Fruit fly (Drosophila melanogaster) whole organism, embryonic: Measurements from ENCODE around the gene jet.

ENCODE experiments used
- Asciz ChIP-seq: fragments of 200-800 bp; sonication (Bioruptor generic); optimal IDR thresholded peaks from 2 replicates; lab custom pipeline; 2017; ENCODE audit warnings: missing biosample characterization, mild to moderate bottlenecking, missing genetic modification characterization, missing genetic modification reagents
- Atf3 ChIP-seq: fragments of 200-800 bp; sonication (Bioruptor generic); optimal IDR thresholded peaks from 3 replicates; lab custom pipeline; 2016; ENCODE audit warnings: missing biosample characterization, missing genetic modification characterization
- C15 ChIP-seq: fragments of 200-800 bp; sonication (Bioruptor generic); IDR thresholded peaks from 3 replicates; pipeline ENCODE4 v1.3.6; 2022; ENCODE audit warnings: missing biosample characterization, missing genetic modification characterization
- CG10147 ChIP-seq: fragments of 200-800 bp; sonication (Bioruptor generic); optimal IDR thresholded peaks from 2 replicates; lab custom pipeline; 2019; ENCODE audit warnings: missing biosample characterization, mild to moderate bottlenecking, missing genetic modification characterization, moderate library complexity
- CG10959 ChIP-seq: fragments of 200-800 bp; sonication (Bioruptor generic); IDR thresholded peaks from 2 replicates; pipeline ENCODE4 v1.3.6; 2022; ENCODE audit warnings: missing biosample characterization, missing genetic modification characterization
- CG12071 ChIP-seq: fragments of 200-800 bp; sonication (Bioruptor generic); optimal IDR thresholded peaks from 3 replicates; lab custom pipeline; 2018; ENCODE audit warnings: missing biosample characterization, mild to moderate bottlenecking, missing genetic modification characterization
- CG12104 ChIP-seq: fragments of 200-800 bp; sonication (Bioruptor generic); optimal IDR thresholded peaks from 3 replicates; lab custom pipeline; 2016; ENCODE audit warnings: missing biosample characterization, missing genetic modification characterization
- CG13296 ChIP-seq: fragments of 200-800 bp; sonication (Bioruptor generic); optimal IDR thresholded peaks from 3 replicates; lab custom pipeline; 2018; ENCODE audit warnings: missing biosample characterization, mild to moderate bottlenecking, missing genetic modification characterization
- CG13775 ChIP-seq: fragments of 200-800 bp; sonication (Bioruptor generic); optimal IDR thresholded peaks from 3 replicates; lab custom pipeline; 2017; ENCODE audit warnings: missing biosample characterization, mild to moderate bottlenecking, missing genetic modification characterization
- CG13894 ChIP-seq: fragments of 200-800 bp; sonication (Bioruptor generic); optimal IDR thresholded peaks from 3 replicates; lab custom pipeline; 2018; ENCODE audit warnings: missing biosample characterization, mild to moderate bottlenecking, missing genetic modification characterization, moderate library complexity
- CG16813 ChIP-seq: fragments of 200-800 bp; sonication (Bioruptor generic); IDR thresholded peaks from 3 replicates; pipeline ENCODE4 v1.3.6; 2022; ENCODE audit warnings: missing biosample characterization, missing genetic modification characterization; ENCODE audit not compliant: partially characterized antibody
- CG17328 ChIP-seq: fragments of 200-800 bp; sonication (Bioruptor generic); IDR thresholded peaks from 2 replicates; pipeline ENCODE4 v1.3.6; 2022; ENCODE audit warnings: missing biosample characterization, missing genetic modification characterization
- CG2678 ChIP-seq: fragments of 200-800 bp; sonication (Bioruptor generic); optimal IDR thresholded peaks from 3 replicates; lab custom pipeline; 2019; ENCODE audit warnings: missing biosample characterization, mild to moderate bottlenecking, missing genetic modification characterization, moderate library complexity
- CG3726 ChIP-seq: fragments of 200-800 bp; sonication (Bioruptor generic); IDR thresholded peaks from 3 replicates; pipeline ENCODE4, ENCODE4 v1.3.6; 2022; ENCODE audit warnings: missing biosample characterization, missing genetic modification characterization
- CG7357 ChIP-seq: fragments of 200-800 bp; sonication (Bioruptor generic); IDR thresholded peaks from 3 replicates; pipeline ENCODE4 v1.3.6; 2022; ENCODE audit warnings: missing biosample characterization, missing genetic modification characterization
- CG7839 ChIP-seq: fragments of 200-800 bp; sonication (Bioruptor generic); optimal IDR thresholded peaks from 3 replicates; lab custom pipeline; 2018; ENCODE audit warnings: missing biosample characterization, mild to moderate bottlenecking, missing genetic modification characterization, moderate library complexity
- CG9437 ChIP-seq: fragments of 200-800 bp; sonication (Bioruptor generic); optimal IDR thresholded peaks from 2 replicates; lab custom pipeline; 2018; ENCODE audit warnings: missing biosample characterization, mild to moderate bottlenecking, missing genetic modification characterization
- CG9797 ChIP-seq: fragments of 200-800 bp; sonication (Bioruptor generic); optimal IDR thresholded peaks from 3 replicates; lab custom pipeline; 2018; ENCODE audit warnings: missing biosample characterization, mild to moderate bottlenecking, missing genetic modification characterization
- Dek ChIP-seq: fragments of 200-800 bp; sonication (Bioruptor generic); optimal IDR thresholded peaks from 3 replicates; lab custom pipeline; 2019; ENCODE audit warnings: missing biosample characterization, mild to moderate bottlenecking, missing genetic modification characterization, moderate library complexity
- Fer3 ChIP-seq: fragments of 200-800 bp; sonication (Bioruptor generic); optimal IDR thresholded peaks from 2 replicates; lab custom pipeline; 2018; ENCODE audit warnings: missing biosample characterization, mild to moderate bottlenecking, missing genetic modification characterization, moderate library complexity
- Hmx ChIP-seq: fragments of 200-800 bp; sonication (Bioruptor generic); optimal IDR thresholded peaks from 2 replicates; lab custom pipeline; 2016; ENCODE audit warnings: missing biosample characterization, missing genetic modification characterization
- Jarid2 ChIP-seq: fragments of 200-800 bp; sonication (Bioruptor generic); optimal IDR thresholded peaks from 3 replicates; lab custom pipeline; 2017; ENCODE audit warnings: mild to moderate bottlenecking, missing biosample characterization, missing genetic modification reagents, missing genetic modification characterization
- MBD-R2 ChIP-seq: fragments of 200-800 bp; sonication (Bioruptor generic); IDR thresholded peaks from 2 replicates; pipeline ENCODE4 v1.3.6; 2022; ENCODE audit warnings: missing biosample characterization, missing genetic modification characterization
- Nf-YC ChIP-seq: fragments of 200-800 bp; optimal IDR thresholded peaks from 3 replicates; lab custom pipeline; 2019; ENCODE audit warnings: missing biosample characterization, mild to moderate bottlenecking, missing genetic modification characterization, moderate library complexity
- Rx ChIP-seq: fragments of 200-800 bp; sonication (Bioruptor generic); IDR thresholded peaks from 2 replicates; pipeline ENCODE4 v1.3.6; 2022; ENCODE audit warnings: missing biosample characterization, missing genetic modification characterization
- Sin3A ChIP-seq: fragments of >200 bp; optimal IDR thresholded peaks from 2 replicates; lab custom pipeline; 2018
- Sox100B ChIP-seq: fragments of 200-800 bp; sonication (Bioruptor generic); optimal IDR thresholded peaks from 3 replicates; lab custom pipeline; 2018; ENCODE audit warnings: missing biosample characterization, mild to moderate bottlenecking, missing genetic modification characterization
- YL-1 ChIP-seq: fragments of 200-800 bp; sonication (Bioruptor generic); optimal IDR thresholded peaks from 3 replicates; lab custom pipeline; 2017; ENCODE audit warnings: missing biosample characterization, mild to moderate bottlenecking, missing genetic modification characterization
- bcd ChIP-seq: fragments of 200-800 bp; sonication (Bioruptor generic); optimal IDR thresholded peaks from 2 replicates; lab custom pipeline; 2017; ENCODE audit warnings: missing biosample characterization, mild to moderate bottlenecking, missing genetic modification characterization
- bigmax ChIP-seq: fragments of 200-800 bp; sonication (Bioruptor generic); optimal IDR thresholded peaks from 2 replicates; lab custom pipeline; 2018; ENCODE audit warnings: missing biosample characterization, mild to moderate bottlenecking, missing genetic modification characterization
- crol ChIP-seq: fragments of 200-800 bp; sonication (Bioruptor generic); IDR thresholded peaks from 2 replicates; pipeline ENCODE4 v1.3.6; 2022; ENCODE audit warnings: missing biosample characterization, missing genetic modification characterization
- danr ChIP-seq: fragments of 200-800 bp; sonication (Bioruptor generic); IDR thresholded peaks from 2 replicates; pipeline ENCODE4 v1.3.6; 2022; ENCODE audit warnings: missing biosample characterization, missing genetic modification characterization
- dmrt11E ChIP-seq: fragments of 200-800 bp; sonication (Bioruptor generic); optimal IDR thresholded peaks from 3 replicates; lab custom pipeline; 2018; ENCODE audit warnings: missing biosample characterization, mild to moderate bottlenecking, missing genetic modification characterization, moderate library complexity
- fd3F ChIP-seq: fragments of 200-800 bp; sonication (Bioruptor generic); optimal IDR thresholded peaks from 2 replicates; lab custom pipeline; 2018; ENCODE audit warnings: missing biosample characterization, mild to moderate bottlenecking, missing genetic modification characterization, moderate library complexity
- jumu ChIP-seq: fragments of 200-800 bp; sonication (Bioruptor generic); optimal IDR thresholded peaks from 3 replicates; lab custom pipeline; 2016; ENCODE audit warnings: missing biosample characterization, missing genetic modification characterization
- kah ChIP-seq: fragments of 200-800 bp; sonication (Bioruptor generic); optimal IDR thresholded peaks from 2 replicates; lab custom pipeline; 2018; ENCODE audit warnings: missing biosample characterization, mild to moderate bottlenecking, missing genetic modification characterization
- kay ChIP-seq: fragments of 200-800 bp; sonication (Bioruptor generic); optimal IDR thresholded peaks from 2 replicates; lab custom pipeline; 2016; ENCODE audit warnings: missing biosample characterization, missing genetic modification characterization
- oc ChIP-seq: fragments of 200-800 bp; sonication (Bioruptor generic); optimal IDR thresholded peaks from 2 replicates; lab custom pipeline; 2018; ENCODE audit warnings: missing biosample characterization, mild to moderate bottlenecking, missing genetic modification characterization, moderate library complexity
- org-1 ChIP-seq: fragments of 200-800 bp; sonication (Bioruptor generic); optimal IDR thresholded peaks from 2 replicates; lab custom pipeline; 2017; ENCODE audit warnings: missing biosample characterization, missing genetic modification characterization
- p53 ChIP-seq: fragments of 200-800 bp; sonication (Bioruptor generic); optimal IDR thresholded peaks from 2 replicates; lab custom pipeline; 2016; ENCODE audit warnings: missing biosample characterization, missing genetic modification characterization
- pan ChIP-seq, 4 experiments: fragments of >200 bp in 3 of 4; fragments of 200-800 bp in 1 of 4; sonication (Bioruptor generic) in 1 of 4; optimal IDR thresholded peaks in 3 of 4; IDR thresholded peaks in 1 of 4; 2 replicates each; pipeline versions ENCODE4 v1.3.6 to Lab custom; 2017 to 2022; ENCODE audit warnings: missing biosample characterization in 2 of 4, missing genetic modification characterization in 2 of 4, mixed read lengths in 1 of 4
- pnt ChIP-seq: fragments of 200-800 bp; sonication (Bioruptor generic); optimal IDR thresholded peaks from 3 replicates; lab custom pipeline; 2016; ENCODE audit warnings: missing biosample characterization, missing genetic modification characterization
- pum ChIP-seq: fragments of 200-800 bp; sonication (Bioruptor generic); optimal IDR thresholded peaks from 2 replicates; lab custom pipeline; 2016; ENCODE audit warnings: missing biosample characterization, missing genetic modification characterization
- sens ChIP-seq: fragments of 200-800 bp; sonication (Bioruptor generic); peaks from one replicate; lab custom pipeline; 2016; ENCODE audit warnings: missing biosample characterization, missing genetic modification characterization
- sim ChIP-seq: fragments of 200-800 bp; sonication (Bioruptor generic); IDR thresholded peaks from 2 replicates; pipeline ENCODE4 v1.3.6; 2022; ENCODE audit warnings: missing biosample characterization, missing genetic modification characterization
- sisA ChIP-seq: fragments of 200-800 bp; sonication (Bioruptor generic); IDR thresholded peaks from 2 replicates; pipeline ENCODE4 v1.3.6; 2022; ENCODE audit warnings: missing biosample characterization, missing genetic modification characterization
- slou ChIP-seq: fragments of 200-800 bp; sonication (Bioruptor generic); optimal IDR thresholded peaks from 3 replicates; lab custom pipeline; 2016; ENCODE audit warnings: missing biosample characterization, missing genetic modification characterization
- so ChIP-seq: fragments of 200-800 bp; sonication (Bioruptor generic); IDR thresholded peaks from 3 replicates; pipeline ENCODE4 v1.3.6; 2022; ENCODE audit warnings: missing biosample characterization, missing genetic modification characterization
- stc ChIP-seq: fragments of 200-800 bp; sonication (Bioruptor generic); IDR thresholded peaks from 2 replicates; pipeline ENCODE4 v1.3.6; 2022; ENCODE audit warnings: missing biosample characterization, missing genetic modification characterization
- stwl ChIP-seq: fragments of 200-800 bp; sonication (Bioruptor generic); optimal IDR thresholded peaks from 3 replicates; lab custom pipeline; 2018; ENCODE audit warnings: missing biosample characterization, mild to moderate bottlenecking, missing genetic modification characterization, moderate library complexity
- wdn ChIP-seq: fragments of 200-800 bp; sonication (Bioruptor generic); IDR thresholded peaks from 2 replicates; pipeline ENCODE4 v1.3.6; 2022; ENCODE audit warnings: missing biosample characterization, missing genetic modification characterization

Gene jet

dm6 chr2L:4907986-4908385 lies 41.6 kb downstream of the jet start (continued):
- no peak for TF ChIP-seq slou (GFP tag; lab: Kevin White, UChicago)
- TF ChIP-seq CG2678, result peak; percentile 84
- no peak for TF ChIP-seq CG10959 (GFP tag; lab: Robert Waterston, UW)
- TF ChIP-seq CG9437, result peak; percentile 68
- TF ChIP-seq Nf-YC, result peak; percentile 67
- TF ChIP-seq danr (GFP tag; lab: Robert Waterston, UW), result peak; percentile 56; the same call in 1 of the 2 replicates
- TF ChIP-seq wdn (GFP tag; lab: Robert Waterston, UW), result no peak
- no peak for TF ChIP-seq Atf3 (GFP tag; lab: Kevin White, UChicago)
- TF ChIP-seq CG7839 (tag; lab: Kevin White, UChicago), result peak; percentile 70
- no peak for TF ChIP-seq bigmax (GFP tag; lab: Kevin White, UChicago)
- no peak for TF ChIP-seq Rx
- peak; percentile 55 for TF ChIP-seq Dek (tag; lab: Kevin White, UChicago)
- peak; percentile 64 for TF ChIP-seq CG12104
- TF ChIP-seq oc (tag; lab: Kevin White, UChicago), result peak; percentile 64
- TF ChIP-seq MBD-R2 (GFP tag; lab: Robert Waterston, UW), result no peak
- no peak for TF ChIP-seq crol (GFP tag; lab: Robert Waterston, UW)
- TF ChIP-seq CG13296, result peak; percentile 80
- 0 out of 3 replicates have a peak, but pooled peaks have one; percentile 47 for TF ChIP-seq CG7357 (GFP tag; lab: Robert Waterston, UW)
- peak; percentile 74 for TF ChIP-seq Fer3 (tag; lab: Kevin White, UChicago)
- TF ChIP-seq CG9797 (GFP tag; lab: Kevin White, UChicago), result no peak
- peak; percentile 78 for TF ChIP-seq sisA
- TF ChIP-seq CG17328, result peak; percentile 74
- no peak for TF ChIP-seq pnt (GFP tag; lab: Kevin White, UChicago)
- peak; percentile 82 for TF ChIP-seq Asciz (GFP tag; lab: Kevin White, UChicago)
- peak; percentile 40 for TF ChIP-seq fd3F
- peak; percentile 69; the same call in 1 of the 3 replicates for TF ChIP-seq CG3726 (GFP tag; lab: Robert Waterston, UW)
- no peak for TF ChIP-seq p53 (GFP tag; lab: Kevin White, UChicago)
- no peak for TF ChIP-seq YL-1 (GFP tag; lab: Kevin White, UChicago)
- TF ChIP-seq jumu (GFP tag; lab: Kevin White, UChicago), result no peak
- peak; percentile 90 for TF ChIP-seq sens (GFP tag; lab: Kevin White, UChicago)
- TF ChIP-seq stwl (tag; lab: Kevin White, UChicago), result no peak
- 0 out of 3 replicates have a peak, but pooled peaks have one; percentile 31 for TF ChIP-seq C15
- no peak for TF ChIP-seq CG16813
- peak; percentile 74; the same call in 2 of the 3 replicates for TF ChIP-seq so
- no peak for TF ChIP-seq Hmx (GFP tag; lab: Kevin White, UChicago)
- peak; percentile 15; the same call in 1 of the 2 replicates for TF ChIP-seq sim (GFP tag; lab: Robert Waterston, UW)
- TF ChIP-seq kah, result peak; percentile 70
- TF ChIP-seq Jarid2, result peak; percentile 17
- TF ChIP-seq CG12071 (GFP tag; lab: Kevin White, UChicago), result peak; percentile 61
- TF ChIP-seq org-1, result peak; percentile 62
- TF ChIP-seq stc (GFP tag; lab: Robert Waterston, UW), result peak; percentile 86
- TF ChIP-seq CG10147, result peak; percentile 49
- no peak for TF ChIP-seq CG13894 (tag; lab: Kevin White, UChicago)
- TF ChIP-seq dmrt11E (tag; lab: Kevin White, UChicago), result peak; percentile 7
- no peak for TF ChIP-seq CG13775 (GFP tag; lab: Kevin White, UChicago)
- TF ChIP-seq bcd (GFP tag; lab: Kevin White, UChicago), result peak; percentile 31
- no peak for TF ChIP-seq kay (GFP tag; lab: Kevin White, UChicago)
- peak; percentile 41 for TF ChIP-seq pum (GFP tag; lab: Kevin White, UChicago)
- TF ChIP-seq Sox100B, result peak; percentile 87
- TF ChIP-seq pan (optimal IDR thresholded peaks at IDR 0.05; lab: Kevin White, UChicago), result no peak
- peak in 1 of 2 experiments; percentile 83 for TF ChIP-seq pan (GFP tag; optimal IDR thresholded peaks at IDR 0.05 in 1 of 2, IDR thresholded peaks at IDR 0.05 in 1 of 2)
- TF ChIP-seq Sin3A (lab: Kevin White, UChicago), result no peak
